Worm (Caenorhabditis elegans) whole organism, L1 larva: ENCODE data around the gene nstp-5.

Experiments used
- ces-1 ChIP-seq: fragments of 150-350 bp; optimal IDR thresholded peaks from 2 replicates; lab custom pipeline; 2014; ENCODE audit warnings: missing biosample characterization, missing genetic modification reagents, missing genetic modification characterization
- egl-27 ChIP-seq, 2 experiments: fragments of 150-350 bp in 1 of 2; sonication (generic microtip); optimal IDR thresholded peaks; 3 replicates each; lab custom pipeline; 2017 to 2018; ENCODE audit warnings: missing biosample characterization in 2 of 2, missing genetic modification characterization in 2 of 2, missing genetic modification reagents in 2 of 2
- fkh-10 ChIP-seq: sonication (generic microtip); optimal IDR thresholded peaks from 2 replicates; lab custom pipeline; 2017; ENCODE audit warnings: missing biosample characterization, missing genetic modification reagents, missing genetic modification characterization
- fos-1 ChIP-seq: fragments of 150-350 bp; optimal IDR thresholded peaks from 2 replicates; lab custom pipeline; 2014; ENCODE audit warnings: missing biosample characterization, missing genetic modification characterization
- lin-15B ChIP-seq: fragments of 150-350 bp; sonication (generic microtip); optimal IDR thresholded peaks from 3 replicates; lab custom pipeline; 2014; ENCODE audit warnings: missing biosample characterization, missing genetic modification characterization
- lir-3 ChIP-seq: sonication (generic microtip); optimal IDR thresholded peaks from 2 replicates; lab custom pipeline; 2016; ENCODE audit warnings: mild to moderate bottlenecking, missing genetic modification characterization, moderate library complexity, missing compliant biosample characterization; ENCODE audit not compliant: poor library complexity
- unc-30 ChIP-seq: sonication (generic microtip); optimal IDR thresholded peaks from 2 replicates; lab custom pipeline; 2017; ENCODE audit warnings: missing biosample characterization, missing genetic modification characterization
- zag-1 ChIP-seq: fragments of 150-350 bp; optimal IDR thresholded peaks from 2 replicates; lab custom pipeline; 2014; ENCODE audit warnings: missing biosample characterization, missing genetic modification characterization

- TF ChIP-seq fos-1 (tag; lab: Kevin White, UChicago): no peak
- TF ChIP-seq egl-27 (tag; optimal IDR thresholded peaks at IDR 0.05; lab: Kevin White, UChicago): no peak
- no peak for TF ChIP-seq ces-1 (GFP tag; lab: Kevin White, UChicago)
- TF ChIP-seq fkh-10 (GFP tag; lab: Kevin White, UChicago): no peak
- no peak for TF ChIP-seq lir-3 (tag; lab: Kevin White, UChicago)
- TF ChIP-seq zag-1 (tag; lab: Kevin White, UChicago): no peak
- TF ChIP-seq unc-30: no peak
- no peak for TF ChIP-seq lin-15B (tag; lab: Kevin White, UChicago)
These were observed 49.8 kb upstream of the nstp-5 start, which contains the start of gene F07C6.4 for ce11 chrIV:12805595-12805994.
